Worm (Caenorhabditis elegans) whole organism, L3 larva: ENCODE results near the gene F22B8.3.

Experiments used
- R02D3.7 ChIP-seq: fragments of 150-350 bp; optimal IDR thresholded peaks from 2 replicates; lab custom pipeline; 2014; ENCODE audit warnings: missing biosample characterization, missing genetic modification characterization
- ama-1 ChIP-seq: fragments of 150-350 bp; optimal IDR thresholded peaks from 2 replicates; lab custom pipeline; 2018
- ceh-16 ChIP-seq: sonication (generic microtip); optimal IDR thresholded peaks from 2 replicates; lab custom pipeline; 2017; ENCODE audit warnings: missing biosample characterization, missing genetic modification characterization
- ceh-28 ChIP-seq: fragments of 150-350 bp; optimal IDR thresholded peaks from 2 replicates; lab custom pipeline; 2014; ENCODE audit warnings: missing biosample characterization, missing genetic modification reagents, missing genetic modification characterization
- daf-12 ChIP-seq: fragments of 150-350 bp; optimal IDR thresholded peaks from 2 replicates; lab custom pipeline; 2014; ENCODE audit warnings: missing biosample characterization, missing genetic modification reagents, missing genetic modification characterization
- egl-27 ChIP-seq: sonication (generic microtip); optimal IDR thresholded peaks from 4 replicates; lab custom pipeline; 2017; ENCODE audit warnings: missing biosample characterization, missing genetic modification reagents, missing genetic modification characterization
- egl-5 ChIP-seq: fragments of 150-350 bp; optimal IDR thresholded peaks from 2 replicates; lab custom pipeline; 2017; ENCODE audit warnings: missing biosample characterization, missing genetic modification reagents, missing genetic modification characterization, inconsistent platforms
- elt-1 ChIP-seq: fragments of 150-350 bp; optimal IDR thresholded peaks from 2 replicates; lab custom pipeline; 2014; ENCODE audit warnings: missing biosample characterization, missing genetic modification characterization
- elt-2 ChIP-seq: sonication (generic microtip); optimal IDR thresholded peaks from 2 replicates; lab custom pipeline; 2016; ENCODE audit warnings: missing genetic modification reagents, mild to moderate bottlenecking, missing genetic modification characterization, missing compliant biosample characterization
- eor-1 ChIP-seq, 2 experiments: fragments of 150-350 bp; optimal IDR thresholded peaks; 2 replicates each; lab custom pipeline; 2014 to 2018; ENCODE audit warnings: missing biosample characterization in 2 of 2, missing genetic modification characterization in 2 of 2
- fkh-10 ChIP-seq: sonication (generic microtip); optimal IDR thresholded peaks from 2 replicates; lab custom pipeline; 2017; ENCODE audit warnings: missing biosample characterization, missing genetic modification reagents, missing genetic modification characterization
- fkh-2 ChIP-seq: fragments of 150-350 bp; optimal IDR thresholded peaks from 2 replicates; lab custom pipeline; 2014; ENCODE audit warnings: missing biosample characterization, missing genetic modification reagents, missing genetic modification characterization
- fos-1 ChIP-seq: fragments of 150-350 bp; optimal IDR thresholded peaks from 2 replicates; lab custom pipeline; 2014; ENCODE audit warnings: missing biosample characterization, missing genetic modification characterization
- hmg-11 ChIP-seq: sonication (generic microtip); optimal IDR thresholded peaks from 2 replicates; lab custom pipeline; 2016; ENCODE audit warnings: missing genetic modification characterization, missing compliant biosample characterization
- jun-1 ChIP-seq: fragments of 150-350 bp; optimal IDR thresholded peaks from 2 replicates; lab custom pipeline; 2014; ENCODE audit warnings: missing biosample characterization, missing genetic modification reagents, missing genetic modification characterization
- lin-39 ChIP-seq: fragments of 150-350 bp; optimal IDR thresholded peaks from 2 replicates; lab custom pipeline; 2018; ENCODE audit warnings: missing biosample characterization, missing genetic modification reagents, missing genetic modification characterization
- lsy-12 ChIP-seq: sonication (generic microtip); optimal IDR thresholded peaks from 2 replicates; lab custom pipeline; 2016; ENCODE audit warnings: mild to moderate bottlenecking, missing genetic modification characterization, missing compliant biosample characterization
- mdl-1 ChIP-seq: fragments of 150-350 bp; optimal IDR thresholded peaks from 2 replicates; lab custom pipeline; 2014; ENCODE audit warnings: missing biosample characterization, missing genetic modification characterization
- nhr-23 ChIP-seq: fragments of 150-350 bp; optimal IDR thresholded peaks from 2 replicates; lab custom pipeline; 2014; ENCODE audit warnings: missing biosample characterization, missing genetic modification reagents, missing genetic modification characterization
- nhr-237 ChIP-seq: fragments of 150-350 bp; optimal IDR thresholded peaks from 2 replicates; lab custom pipeline; 2014; ENCODE audit warnings: missing biosample characterization, missing genetic modification characterization
- nhr-25 ChIP-seq: sonication (generic microtip); optimal IDR thresholded peaks from 2 replicates; lab custom pipeline; 2017; ENCODE audit warnings: missing biosample characterization, missing genetic modification characterization
- nhr-28 ChIP-seq: fragments of 150-350 bp; optimal IDR thresholded peaks from 2 replicates; lab custom pipeline; 2014; ENCODE audit warnings: missing biosample characterization, missing genetic modification characterization
- nhr-43 ChIP-seq: sonication (generic microtip); optimal IDR thresholded peaks from 2 replicates; lab custom pipeline; 2016; ENCODE audit warnings: mild to moderate bottlenecking, missing genetic modification characterization, missing compliant biosample characterization; ENCODE audit not compliant: poor library complexity, severe bottlenecking
- nhr-67 ChIP-seq: fragments of 150-350 bp; optimal IDR thresholded peaks from 2 replicates; lab custom pipeline; 2014; ENCODE audit warnings: missing biosample characterization, missing genetic modification characterization
- nhr-76 ChIP-seq: fragments of 150-350 bp; sonication (generic microtip); optimal IDR thresholded peaks from 5 replicates; lab custom pipeline; 2014; ENCODE audit warnings: missing biosample characterization, missing genetic modification characterization
- pha-4 ChIP-seq: fragments of 150-350 bp; optimal IDR thresholded peaks from 2 replicates; lab custom pipeline; 2014; ENCODE audit warnings: missing biosample characterization, missing genetic modification reagents, missing genetic modification characterization
- pqm-1 ChIP-seq: fragments of 150-350 bp; optimal IDR thresholded peaks from 2 replicates; lab custom pipeline; 2017; ENCODE audit warnings: missing biosample characterization, missing genetic modification characterization, inconsistent platforms
- sea-2 ChIP-seq: fragments of 150-350 bp; sonication (generic microtip); optimal IDR thresholded peaks from 4 replicates; lab custom pipeline; 2014; ENCODE audit warnings: missing biosample characterization, missing genetic modification reagents, missing genetic modification characterization
- skn-1 ChIP-seq: fragments of 150-350 bp; optimal IDR thresholded peaks from 2 replicates; lab custom pipeline; 2014; ENCODE audit warnings: missing biosample characterization, missing genetic modification characterization
- snpc-4 ChIP-seq: fragments of 150-350 bp; optimal IDR thresholded peaks from 2 replicates; lab custom pipeline; 2014; ENCODE audit warnings: missing biosample characterization, missing genetic modification characterization
- zag-1 ChIP-seq: fragments of 150-350 bp; optimal IDR thresholded peaks from 2 replicates; lab custom pipeline; 2014; ENCODE audit warnings: missing biosample characterization, missing genetic modification characterization
- ztf-4 ChIP-seq: fragments of 150-350 bp; optimal IDR thresholded peaks from 2 replicates; lab custom pipeline; 2014; ENCODE audit warnings: missing biosample characterization, missing genetic modification characterization

The F22B8.3 gene

DNA sequence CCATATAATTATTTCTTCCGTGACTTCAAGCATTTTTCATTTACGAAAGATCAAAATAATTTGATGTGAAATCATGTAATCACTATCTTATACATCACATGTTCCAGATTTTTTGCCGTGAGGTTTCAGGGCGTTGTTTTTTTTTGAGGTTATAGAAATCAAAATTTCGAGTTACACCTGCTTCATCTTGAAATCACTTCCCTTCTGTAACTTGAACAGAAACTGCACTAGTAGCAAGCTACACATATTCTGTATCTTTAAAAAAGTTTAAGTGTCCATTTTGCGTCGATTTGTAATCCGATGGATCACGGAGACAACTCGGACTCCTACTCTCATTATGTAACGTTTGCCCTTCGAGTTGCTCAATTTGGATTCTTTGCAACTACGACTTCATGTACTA is at the start of gene F22B8.3:
Gene F22B8.3, plus strand, starts transcription at position 301 of the 400 bp plus-strand sequence.
- TF ChIP-seq eor-1 (tag; optimal IDR thresholded peaks at IDR 0.05; lab: Kevin White, UChicago) (no peak), elt-2 (tag; lab: Kevin White, UChicago) (no peak), ceh-16 (tag; lab: Kevin White, UChicago) (no peak), pqm-1 (tag; lab: Kevin White, UChicago) (no peak), ama-1 (lab: Kevin White, UChicago) (no peak), nhr-67 (tag; lab: Kevin White, UChicago) (no peak)

ce11 chrV:16041412-16041811 is 49.4 kb upstream of the F22B8.3 start:
- TF ChIP-seq ama-1 (lab: Kevin White, UChicago): no peak

ce11 chrV:16041925-16042742 is 48.7 kb upstream of the F22B8.3 start, which contains the start of the genes his-2 and his-1:
TSS of gene his-2 (minus strand) at chrV:16042283.
TSS of gene his-1 (plus strand) at chrV:16042520.
- TF ChIP-seq nhr-25 (tag; lab: Kevin White, UChicago): peak; percentile 34
- TF ChIP-seq, all 47 proteins: peak for 1; not testable (repeated sequence) for 46

- no peak for TF ChIP-seq hmg-11
- no peak for TF ChIP-seq snpc-4 (tag; lab: Kevin White, UChicago)
- no peak for TF ChIP-seq elt-1
- no peak for TF ChIP-seq egl-27 (tag; lab: Kevin White, UChicago)
- TF ChIP-seq fkh-10 (GFP tag; lab: Kevin White, UChicago): no peak
- TF ChIP-seq nhr-67 (tag; lab: Kevin White, UChicago): no peak
- no peak for TF ChIP-seq nhr-237 (tag; lab: Kevin White, UChicago)
- no peak for TF ChIP-seq ama-1 (lab: Kevin White, UChicago)
- TF ChIP-seq lsy-12: no peak
- no peak for TF ChIP-seq elt-2 (tag; lab: Kevin White, UChicago)
- TF ChIP-seq ztf-4: no peak
- no peak for TF ChIP-seq jun-1 (tag; lab: Kevin White, UChicago)
Observed at ce11 chrV:16042743-16043014, 48.1 kb upstream of the F22B8.3 start.

- TF ChIP-seq elt-2 (tag; lab: Kevin White, UChicago) (peak; percentile 81), pqm-1 (tag; lab: Kevin White, UChicago) (peak; percentile 53), nhr-76 (tag; lab: Kevin White, UChicago) (no peak), pha-4 (peak; percentile 28), lsy-12 (no peak), nhr-237 (tag; lab: Kevin White, UChicago) (no peak), zag-1 (no peak)
Observed at ce11 chrV:16043686-16044085, 47.1 kb upstream of the F22B8.3 start.

DNA sequence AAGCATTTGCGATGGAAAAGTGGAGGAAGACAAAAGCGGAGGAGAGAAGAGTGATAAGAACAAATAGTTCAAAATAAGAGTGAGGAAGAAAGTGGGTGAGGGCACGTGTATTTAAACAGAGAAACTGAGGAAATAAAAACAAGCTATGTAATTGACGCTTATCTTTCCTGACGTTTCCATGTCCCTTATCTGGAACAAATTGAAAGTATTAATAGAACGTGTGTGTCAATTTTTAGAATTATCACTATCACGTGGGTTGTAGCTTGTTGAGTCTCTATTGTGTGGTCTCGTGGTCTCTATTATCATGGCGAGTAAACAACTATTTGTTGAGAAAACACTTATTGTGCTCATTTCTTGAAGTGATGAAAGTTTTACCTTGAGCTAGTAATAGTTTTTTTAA is 44.9 kb upstream of the F22B8.3 start, which contains the start of gene T10C6.15:
Gene T10C6.15, minus strand, starts transcription at position 104 of the 400 bp plus-strand sequence.
- peak; percentile 92 for TF ChIP-seq pqm-1 (tag; lab: Kevin White, UChicago)
- no peak for TF ChIP-seq fos-1 (tag; lab: Kevin White, UChicago)
- peak; percentile 82 for TF ChIP-seq jun-1 (tag; lab: Kevin White, UChicago)
- TF ChIP-seq pha-4: peak; percentile 90
- TF ChIP-seq eor-1 (tag; optimal IDR thresholded peaks at IDR 0.05; lab: Kevin White, UChicago): no peak
- TF ChIP-seq nhr-23: no peak
- TF ChIP-seq zag-1: no peak
- TF ChIP-seq egl-5 (tag; lab: Kevin White, UChicago): no peak
- TF ChIP-seq ceh-28: no peak
- no peak for TF ChIP-seq mdl-1
- no peak for TF ChIP-seq nhr-28 (tag; lab: Kevin White, UChicago)
- no peak for TF ChIP-seq R02D3.7 (tag; lab: Kevin White, UChicago)
- no peak for TF ChIP-seq daf-12 (tag; lab: Kevin White, UChicago)
- TF ChIP-seq lin-39: no peak
- no peak for TF ChIP-seq skn-1 (tag; lab: Kevin White, UChicago)
- peak; percentile 57 for TF ChIP-seq nhr-43 (tag; lab: Kevin White, UChicago)
- TF ChIP-seq egl-27 (tag; lab: Kevin White, UChicago): no peak
- TF ChIP-seq hmg-11: no peak
- no peak for TF ChIP-seq nhr-25 (tag; lab: Kevin White, UChicago)
- no peak for TF ChIP-seq elt-1
- TF ChIP-seq fkh-2: no peak
- no peak for TF ChIP-seq sea-2 (GFP tag; lab: Kevin White, UChicago)
- no peak for TF ChIP-seq nhr-67 (tag; lab: Kevin White, UChicago)
- TF ChIP-seq elt-2 (tag; lab: Kevin White, UChicago): peak; percentile 99
